Worm (Caenorhabditis elegans): ENCODE measurements around the gene Y54G11A.9.

DNA sequence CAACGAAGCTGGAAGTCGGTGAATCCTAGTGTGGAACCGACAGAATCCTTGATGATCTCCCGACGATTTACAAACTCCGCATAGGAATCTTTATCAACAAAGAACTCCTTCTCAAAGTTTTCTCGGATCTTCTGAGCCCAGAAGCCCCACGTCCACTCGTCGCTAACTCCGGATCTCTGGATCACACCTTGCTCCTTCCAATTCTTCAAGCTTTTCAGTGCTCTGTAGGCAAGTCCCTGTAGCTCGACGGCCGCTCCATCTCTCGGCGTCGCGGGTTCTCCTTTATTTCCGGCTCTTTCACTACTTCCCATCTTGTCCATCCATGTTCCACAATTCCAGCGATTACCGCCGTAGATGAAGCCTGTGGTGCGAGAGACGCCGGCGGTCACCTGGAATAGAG, 5.1 kb upstream of the Y54G11A.9 start:
- TF ChIP-seq ama-1 (optimal IDR thresholded peaks at IDR 0.05) (no peak), ama-1 (GFP tag; optimal IDR thresholded peaks at IDR 0.05) (no peak), Y67H2A.10 (GFP tag; conservative IDR thresholded peaks at IDR 0.05) (no peak), unc-62 (GFP tag; optimal IDR thresholded peaks at IDR 0.05) (no peak), C17E4.6 (GFP tag; IDR thresholded peaks at IDR 0.05) (no peak), ceh-91 (GFP tag; IDR thresholded peaks at IDR 0.05) (no peak), nfya-1 (tag; optimal IDR thresholded peaks at IDR 0.05; ENCODE audit: borderline replicate concordance, insufficient read depth) (no peak), attf-6 (GFP tag; IDR thresholded peaks at IDR 0.05) (no peak)
